Worm (Caenorhabditis elegans) whole organism, L4 larva: ENCODE data around the gene mdh-1.
A peak's percentile ranks its signal among the peaks of the same experiment; 100 is the strongest.

Experiments
- F44E2.7 ChIP-seq: fragments of 200-800 bp; sonication (Bioruptor generic); IDR thresholded peaks from 2 replicates; pipeline ENCODE4 v2.1.2; 2022; ENCODE audit warnings: missing genetic modification characterization, missing compliant biosample characterization
- T20F7.1 ChIP-seq: fragments of 200-800 bp; sonication (Bioruptor generic); optimal IDR thresholded peaks from 2 replicates; lab custom pipeline; 2018; ENCODE audit warnings: mild to moderate bottlenecking, missing genetic modification characterization, missing compliant biosample characterization
- ama-1 ChIP-seq: fragments of 150-350 bp; optimal IDR thresholded peaks from 2 replicates; lab custom pipeline; 2014; ENCODE audit warnings: inconsistent platforms, mixed read lengths
- ces-1 ChIP-seq: fragments of 150-350 bp; sonication (generic microtip); optimal IDR thresholded peaks from 4 replicates; lab custom pipeline; 2014; ENCODE audit warnings: missing biosample characterization, missing genetic modification reagents, missing genetic modification characterization
- dmd-8 ChIP-seq: fragments of 200-800 bp; sonication (Bioruptor generic); IDR thresholded peaks from 2 replicates; pipeline ENCODE4 v1.3.6; 2022; ENCODE audit warnings: missing genetic modification characterization, missing compliant biosample characterization
- duxl-1 ChIP-seq: sonication (generic microtip); optimal IDR thresholded peaks from 2 replicates; lab custom pipeline; 2016; ENCODE audit warnings: mild to moderate bottlenecking, missing genetic modification characterization, moderate library complexity, missing compliant biosample characterization; ENCODE audit not compliant: poor library complexity
- egl-27 ChIP-seq: sonication (generic microtip); optimal IDR thresholded peaks from 3 replicates; lab custom pipeline; 2017; ENCODE audit warnings: missing biosample characterization, missing genetic modification reagents, missing genetic modification characterization
- egl-43 ChIP-seq: fragments of 200-800 bp; sonication (Bioruptor generic); IDR thresholded peaks from 2 replicates; pipeline ENCODE4 v1.3.6; 2022; ENCODE audit warnings: missing genetic modification reagents, missing genetic modification characterization, missing compliant biosample characterization
- fos-1 ChIP-seq: fragments of 150-350 bp; optimal IDR thresholded peaks from 2 replicates; lab custom pipeline; 2014; ENCODE audit warnings: missing biosample characterization, missing genetic modification characterization
- hmg-1.1 ChIP-seq: fragments of 200-800 bp; sonication (Bioruptor generic); IDR thresholded peaks from 2 replicates; pipeline ENCODE4 v1.3.6; 2022; ENCODE audit warnings: missing genetic modification reagents, missing genetic modification characterization, missing compliant biosample characterization
- lin-29 ChIP-seq: fragments of 200-800 bp; sonication (Bioruptor generic); IDR thresholded peaks from 2 replicates; pipeline ENCODE4 v1.3.6; 2022; ENCODE audit warnings: missing genetic modification reagents, missing genetic modification characterization, missing compliant biosample characterization
- lir-3 ChIP-seq: sonication (generic microtip); optimal IDR thresholded peaks from 2 replicates; lab custom pipeline; 2016; ENCODE audit warnings: mild to moderate bottlenecking, missing genetic modification characterization, missing compliant biosample characterization
- mdt-29 ChIP-seq: fragments of 200-800 bp; sonication (Bioruptor generic); IDR thresholded peaks from 2 replicates; pipeline ENCODE4 v1.3.6; 2022; ENCODE audit warnings: missing genetic modification reagents, missing genetic modification characterization, missing compliant biosample characterization
- mes-2 ChIP-seq: sonication (generic microtip); optimal IDR thresholded peaks from 2 replicates; lab custom pipeline; 2016; ENCODE audit warnings: missing genotype, mild to moderate bottlenecking, missing genetic modification characterization, missing compliant biosample characterization; ENCODE audit not compliant: poor library complexity, severe bottlenecking
- nhr-28 ChIP-seq: fragments of 150-350 bp; optimal IDR thresholded peaks from 2 replicates; lab custom pipeline; 2014; ENCODE audit warnings: missing biosample characterization, missing genetic modification characterization
- nhr-42 ChIP-seq: fragments of 200-800 bp; sonication (Bioruptor generic); IDR thresholded peaks from 2 replicates; pipeline ENCODE4 v1.3.6; 2022; ENCODE audit warnings: missing genetic modification characterization, missing compliant biosample characterization
- nhr-6 ChIP-seq: fragments of 150-350 bp; optimal IDR thresholded peaks from 2 replicates; lab custom pipeline; 2014; ENCODE audit warnings: missing biosample characterization, missing genetic modification characterization
- pha-4 ChIP-seq, 2 experiments: fragments of 150-350 bp in 1 of 2; fragments of 200-800 bp in 1 of 2; sonication (Bioruptor generic) in 1 of 2; IDR thresholded peaks in 1 of 2; optimal IDR thresholded peaks in 1 of 2; 2 replicates each; pipeline versions ENCODE4 v1.3.6 to Lab custom; 2014 to 2022; ENCODE audit warnings: missing genetic modification characterization in 2 of 2, missing genetic modification reagents in 2 of 2, missing biosample characterization in 1 of 2, missing compliant biosample characterization in 1 of 2
- php-3 ChIP-seq: fragments of 200-800 bp; sonication (Bioruptor generic); IDR thresholded peaks from 2 replicates; pipeline ENCODE4 v1.3.6; 2022; ENCODE audit warnings: missing genetic modification reagents, missing genetic modification characterization, missing compliant biosample characterization
- sdz-12 ChIP-seq: fragments of 200-800 bp; sonication (Bioruptor generic); optimal IDR thresholded peaks from 2 replicates; lab custom pipeline; 2018; ENCODE audit warnings: mild to moderate bottlenecking, missing genetic modification characterization, missing compliant biosample characterization
- skn-1 ChIP-seq: fragments of 150-350 bp; optimal IDR thresholded peaks from 2 replicates; lab custom pipeline; 2014; ENCODE audit warnings: missing biosample characterization, missing genetic modification characterization
- snpc-4 ChIP-seq: fragments of 150-350 bp; optimal IDR thresholded peaks from 2 replicates; lab custom pipeline; 2014; ENCODE audit warnings: missing biosample characterization, missing genetic modification characterization
- unc-130 ChIP-seq: sonication (generic microtip); optimal IDR thresholded peaks from 2 replicates; lab custom pipeline; 2016; ENCODE audit warnings: missing genetic modification reagents, missing genetic modification characterization, missing compliant biosample characterization
- unc-62 ChIP-seq, 3 experiments: fragments of 150-350 bp in 1 of 3; sonication (generic microtip); optimal IDR thresholded peaks in 2 of 3; peaks in 1 of 3; 1 replicate in 1 of 3; 2 replicates in 2 of 3; lab custom pipeline; 2014 to 2017; ENCODE audit warnings: missing biosample characterization in 3 of 3, missing genetic modification characterization in 3 of 3, missing genetic modification reagents in 3 of 3, missing genotype in 1 of 3
- vab-7 ChIP-seq: fragments of 200-800 bp; sonication (Bioruptor generic); IDR thresholded peaks from 2 replicates; pipeline ENCODE4 v1.3.6; 2022; ENCODE audit warnings: missing genetic modification reagents, missing genetic modification characterization, missing compliant biosample characterization
- zfp-2 ChIP-seq: sonication (generic microtip); optimal IDR thresholded peaks from 2 replicates; lab custom pipeline; 2016; ENCODE audit warnings: mild to moderate bottlenecking, missing genetic modification characterization, missing compliant biosample characterization
- zip-11 ChIP-seq: fragments of 200-800 bp; sonication (Bioruptor generic); IDR thresholded peaks from 2 replicates; pipeline ENCODE4 v1.3.6; 2022; ENCODE audit warnings: missing genetic modification characterization, missing compliant biosample characterization
- ztf-7 ChIP-seq: fragments of 150-350 bp; optimal IDR thresholded peaks from 2 replicates; lab custom pipeline; 2014; ENCODE audit warnings: missing biosample characterization, missing genetic modification characterization

The mdh-1 gene

ce11 chrV:6476026-6476425 is 40.3 kb downstream of the mdh-1 start (continued):
- TF ChIP-seq snpc-4 (tag; lab: Kevin White, UChicago) (no peak), T20F7.1 (GFP tag; lab: Kevin White, UChicago) (no peak), fos-1 (tag; lab: Kevin White, UChicago) (no peak), nhr-28 (tag; lab: Kevin White, UChicago) (peak; percentile 72), lir-3 (tag; lab: Kevin White, UChicago) (no peak)

ce11 chrV:6471208-6471607 is 45.1 kb downstream of the mdh-1 start:
- TF ChIP-seq php-3 (GFP tag; lab: Robert Waterston, UW): no peak
- no peak for TF ChIP-seq hmg-1.1
- TF ChIP-seq unc-62 (GFP tag; optimal IDR thresholded peaks at IDR 0.05 in 1 of 2; lab: Kevin White, UChicago): peak in 1 of 2 experiments; percentile 4
- TF ChIP-seq unc-62 (tag; optimal IDR thresholded peaks at IDR 0.05; lab: Kevin White, UChicago): no peak
- no peak for TF ChIP-seq mdt-29 (GFP tag; lab: Robert Waterston, UW)

- TF ChIP-seq skn-1 (tag; lab: Kevin White, UChicago) (no peak), nhr-6 (no peak), dmd-8 (GFP tag; lab: Robert Waterston, UW) (no peak), F44E2.7 (GFP tag; lab: Robert Waterston, UW) (no peak), ama-1 (lab: Kevin White, UChicago) (no peak), egl-43 (no peak), nhr-42 (GFP tag; lab: Robert Waterston, UW) (no peak), pha-4 (GFP tag; IDR thresholded peaks at IDR 0.05; lab: Robert Waterston, UW) (no peak), pha-4 (tag; optimal IDR thresholded peaks at IDR 0.05; lab: Kevin White, UChicago) (no peak), lin-29 (no peak), mes-2 (no peak), vab-7 (no peak), duxl-1 (no peak), php-3 (GFP tag; lab: Robert Waterston, UW) (no peak), egl-27 (tag; lab: Kevin White, UChicago) (no peak), ztf-7 (tag; lab: Kevin White, UChicago) (no peak), ces-1 (GFP tag; lab: Kevin White, UChicago) (no peak), zfp-2 (tag; lab: Kevin White, UChicago) (no peak), zip-11 (no peak), sdz-12 (GFP tag; lab: Kevin White, UChicago) (no peak), unc-130 (GFP tag; lab: Kevin White, UChicago) (no peak)
These were observed 48.6 kb downstream of the mdh-1 start for ce11 chrV:6467676-6468075.
